Fruit fly (Drosophila melanogaster) whole organism, embryonic: ENCODE results near the gene Gem2.

ENCODE experiments used
- Asciz ChIP-seq: fragments of 200-800 bp; sonication (Bioruptor generic); optimal IDR thresholded peaks from 2 replicates; lab custom pipeline; 2017; ENCODE audit warnings: missing biosample characterization, mild to moderate bottlenecking, missing genetic modification characterization, missing genetic modification reagents
- CG1024 ChIP-seq: fragments of 200-800 bp; sonication (Bioruptor generic); IDR thresholded peaks from 2 replicates; pipeline ENCODE4 v1.3.6; 2022; ENCODE audit warnings: missing biosample characterization, missing genetic modification characterization
- CG10959 ChIP-seq: fragments of 200-800 bp; sonication (Bioruptor generic); IDR thresholded peaks from 2 replicates; pipeline ENCODE4 v1.3.6; 2022; ENCODE audit warnings: missing biosample characterization, missing genetic modification characterization
- CG11456 ChIP-seq: fragments of 200-800 bp; sonication (Bioruptor generic); IDR thresholded peaks from 3 replicates; pipeline ENCODE4 v1.3.6; 2022; ENCODE audit warnings: missing biosample characterization, missing genetic modification characterization
- CG11695 ChIP-seq: fragments of 200-800 bp; sonication (Bioruptor generic); IDR thresholded peaks from 3 replicates; pipeline ENCODE4 v1.3.6; 2022; ENCODE audit warnings: missing biosample characterization, missing genetic modification characterization
- CG12769 ChIP-seq: fragments of 200-800 bp; sonication (Bioruptor generic); optimal IDR thresholded peaks from 2 replicates; lab custom pipeline; 2019; ENCODE audit warnings: missing biosample characterization, mild to moderate bottlenecking, missing genetic modification characterization, moderate library complexity
- CG14050 ChIP-seq: fragments of 200-800 bp; sonication (Bioruptor generic); IDR thresholded peaks from 3 replicates; pipeline ENCODE4 v1.3.6; 2022; ENCODE audit warnings: missing biosample characterization, missing genetic modification characterization
- CG14667 ChIP-seq: fragments of 200-800 bp; sonication (Bioruptor generic); IDR thresholded peaks from 2 replicates; pipeline ENCODE4 v1.3.6; 2022; ENCODE audit warnings: missing biosample characterization, missing genetic modification characterization
- CG15514 ChIP-seq: fragments of 200-800 bp; sonication (Bioruptor generic); optimal IDR thresholded peaks from 3 replicates; lab custom pipeline; 2017; ENCODE audit warnings: missing biosample characterization, missing genetic modification characterization, mild to moderate bottlenecking, moderate library complexity, missing genetic modification reagents
- CG1602 ChIP-seq: fragments of 200-800 bp; sonication (Bioruptor generic); optimal IDR thresholded peaks from 3 replicates; lab custom pipeline; 2016; ENCODE audit warnings: missing biosample characterization, missing genetic modification characterization
- CG17385 ChIP-seq: fragments of 200-800 bp; sonication (Bioruptor generic); optimal IDR thresholded peaks from 3 replicates; lab custom pipeline; 2018; ENCODE audit warnings: missing biosample characterization, mild to moderate bottlenecking, missing genetic modification characterization
- CG17612 ChIP-seq: fragments of 200-800 bp; sonication (Bioruptor generic); IDR thresholded peaks from 2 replicates; pipeline ENCODE4 v1.3.6; 2022; ENCODE audit warnings: missing biosample characterization, missing genetic modification characterization
- CG18619 ChIP-seq: fragments of 200-800 bp; sonication (Bioruptor generic); optimal IDR thresholded peaks from 3 replicates; lab custom pipeline; 2017; ENCODE audit warnings: missing biosample characterization, mild to moderate bottlenecking, missing genetic modification characterization
- CG6765 ChIP-seq: fragments of 200-800 bp; sonication (Bioruptor generic); optimal IDR thresholded peaks from 3 replicates; lab custom pipeline; 2017; ENCODE audit warnings: missing biosample characterization, mild to moderate bottlenecking, missing genetic modification characterization
- CG7987 ChIP-seq: fragments of 200-800 bp; sonication (Bioruptor generic); optimal IDR thresholded peaks from 2 replicates; lab custom pipeline; 2018; ENCODE audit warnings: missing biosample characterization, mild to moderate bottlenecking, missing genetic modification characterization, moderate library complexity
- CG8290 ChIP-seq, 3 experiments: fragments of 200-800 bp; sonication (Bioruptor generic); optimal IDR thresholded peaks; 2 replicates each; lab custom pipeline; 2016 to 2019; ENCODE audit warnings: missing biosample characterization in 3 of 3, missing genetic modification characterization in 3 of 3, mild to moderate bottlenecking in 2 of 3, moderate library complexity in 1 of 3
- CG9437 ChIP-seq: fragments of 200-800 bp; sonication (Bioruptor generic); optimal IDR thresholded peaks from 2 replicates; lab custom pipeline; 2018; ENCODE audit warnings: missing biosample characterization, mild to moderate bottlenecking, missing genetic modification characterization
- CG9727 ChIP-seq: fragments of 200-800 bp; sonication (Bioruptor generic); optimal IDR thresholded peaks from 3 replicates; lab custom pipeline; 2017; ENCODE audit warnings: missing biosample characterization, mild to moderate bottlenecking, missing genetic modification characterization
- Dbx ChIP-seq: fragments of 200-800 bp; sonication (Bioruptor generic); IDR thresholded peaks from 3 replicates; pipeline ENCODE4 v1.3.6; 2022; ENCODE audit warnings: missing biosample characterization, missing genetic modification characterization
- Dfd ChIP-seq, 2 experiments: fragments of >200 bp; optimal IDR thresholded peaks; 2 replicates each; lab custom pipeline; 2017; ENCODE audit warnings: missing biosample characterization in 2 of 2, missing genetic modification characterization in 2 of 2
- E2f1 ChIP-seq: fragments of 200-800 bp; sonication (Bioruptor generic); IDR thresholded peaks from 2 replicates; pipeline ENCODE4 v1.3.6; 2022; ENCODE audit warnings: missing biosample characterization, missing genetic modification characterization
- Fer1 ChIP-seq: fragments of 200-800 bp; sonication (Bioruptor generic); optimal IDR thresholded peaks from 2 replicates; lab custom pipeline; 2017; ENCODE audit warnings: missing biosample characterization, mild to moderate bottlenecking, missing genetic modification characterization
- Fer3 ChIP-seq: fragments of 200-800 bp; sonication (Bioruptor generic); optimal IDR thresholded peaks from 2 replicates; lab custom pipeline; 2018; ENCODE audit warnings: missing biosample characterization, mild to moderate bottlenecking, missing genetic modification characterization, moderate library complexity
- Hr51 ChIP-seq, 2 experiments: fragments of 200-800 bp; sonication (Bioruptor generic); optimal IDR thresholded peaks; 2 replicates in 1 of 2; 3 replicates in 1 of 2; lab custom pipeline; 2016 to 2018; ENCODE audit warnings: missing biosample characterization in 2 of 2, missing genetic modification characterization in 2 of 2, mild to moderate bottlenecking in 1 of 2, moderate library complexity in 1 of 2
- Max ChIP-seq: fragments of 200-800 bp; sonication (Bioruptor generic); optimal IDR thresholded peaks from 2 replicates; lab custom pipeline; 2016; ENCODE audit warnings: missing biosample characterization, mild to moderate bottlenecking, missing genetic modification characterization
- Meics ChIP-seq: fragments of 200-800 bp; sonication (Bioruptor generic); optimal IDR thresholded peaks from 2 replicates; lab custom pipeline; 2017; ENCODE audit warnings: missing biosample characterization, mild to moderate bottlenecking, missing genetic modification characterization
- Mrtf ChIP-seq: fragments of 200-800 bp; sonication (Bioruptor generic); IDR thresholded peaks from 3 replicates; pipeline ENCODE4 v1.3.6; 2022; ENCODE audit warnings: missing biosample characterization, missing genetic modification characterization
- Xrp1 ChIP-seq: fragments of 200-800 bp; sonication (Bioruptor generic); IDR thresholded peaks from 2 replicates; pipeline ENCODE4 v1.3.6; 2022; ENCODE audit warnings: missing biosample characterization, missing genetic modification characterization
- abd-A ChIP-seq: fragments of 200-800 bp; sonication (Bioruptor generic); optimal IDR thresholded peaks from 3 replicates; lab custom pipeline; 2019; ENCODE audit warnings: missing biosample characterization, mild to moderate bottlenecking, missing genetic modification characterization, moderate library complexity
- ara ChIP-seq: fragments of 200-800 bp; sonication (Bioruptor generic); IDR thresholded peaks from 2 replicates; pipeline ENCODE4 v1.3.6; 2022; ENCODE audit warnings: missing biosample characterization, missing genetic modification characterization
- ase ChIP-seq: fragments of 200-800 bp; sonication (Bioruptor generic); IDR thresholded peaks from 3 replicates; pipeline ENCODE4 v1.3.6; 2022; ENCODE audit warnings: missing biosample characterization, missing genetic modification characterization
- bowl ChIP-seq: fragments of 200-800 bp; sonication (Bioruptor generic); IDR thresholded peaks from 2 replicates; pipeline ENCODE4 v1.3.6; 2022; ENCODE audit warnings: missing biosample characterization, missing genetic modification characterization
- chm ChIP-seq: fragments of 200-800 bp; sonication (Bioruptor generic); IDR thresholded peaks from 2 replicates; pipeline ENCODE4 v1.3.6; 2022; ENCODE audit warnings: missing biosample characterization, missing genetic modification characterization
- dmrt11E ChIP-seq: fragments of 200-800 bp; sonication (Bioruptor generic); optimal IDR thresholded peaks from 3 replicates; lab custom pipeline; 2018; ENCODE audit warnings: missing biosample characterization, mild to moderate bottlenecking, missing genetic modification characterization, moderate library complexity
- dmrt99B ChIP-seq: fragments of 200-800 bp; sonication (Bioruptor generic); optimal IDR thresholded peaks from 2 replicates; lab custom pipeline; 2018; ENCODE audit warnings: missing biosample characterization, mild to moderate bottlenecking, missing genetic modification characterization, moderate library complexity
- dysf ChIP-seq: fragments of 200-800 bp; sonication (Bioruptor generic); IDR thresholded peaks from 3 replicates; pipeline ENCODE4 v1.3.6; 2022; ENCODE audit warnings: missing biosample characterization, missing genetic modification characterization
- gem ChIP-seq: fragments of 200-800 bp; sonication (Bioruptor generic); optimal IDR thresholded peaks from 2 replicates; lab custom pipeline; 2019; ENCODE audit warnings: missing biosample characterization, mild to moderate bottlenecking, missing genetic modification characterization, moderate library complexity
- lab ChIP-seq: fragments of 200-800 bp; sonication (Bioruptor generic); optimal IDR thresholded peaks from 3 replicates; lab custom pipeline; 2017; ENCODE audit warnings: missing biosample characterization, missing genetic modification characterization, mild to moderate bottlenecking, moderate library complexity, missing genetic modification reagents
- maf-S ChIP-seq: fragments of 200-800 bp; sonication (Bioruptor generic); optimal IDR thresholded peaks from 2 replicates; lab custom pipeline; 2016; ENCODE audit warnings: missing biosample characterization, missing genetic modification characterization
- odd ChIP-seq: fragments of 200-800 bp; sonication (Bioruptor generic); optimal IDR thresholded peaks from 2 replicates; lab custom pipeline; 2017; ENCODE audit warnings: missing biosample characterization, mild to moderate bottlenecking, missing genetic modification characterization
- org-1 ChIP-seq: fragments of 200-800 bp; sonication (Bioruptor generic); optimal IDR thresholded peaks from 2 replicates; lab custom pipeline; 2017; ENCODE audit warnings: missing biosample characterization, missing genetic modification characterization
- otp ChIP-seq: fragments of 200-800 bp; sonication (Bioruptor generic); IDR thresholded peaks from 3 replicates; pipeline ENCODE4, ENCODE4 v1.3.6; 2022; ENCODE audit warnings: missing biosample characterization, missing genetic modification characterization
- pb ChIP-seq: fragments of 200-800 bp; sonication (Bioruptor generic); optimal IDR thresholded peaks from 3 replicates; lab custom pipeline; 2016; ENCODE audit warnings: missing biosample characterization, missing genetic modification characterization
- pfk ChIP-seq: fragments of 200-800 bp; sonication (Bioruptor generic); optimal IDR thresholded peaks from 2 replicates; lab custom pipeline; 2018; ENCODE audit warnings: missing biosample characterization, mild to moderate bottlenecking, missing genetic modification characterization, moderate library complexity
- phol ChIP-seq: fragments of 200-800 bp; sonication (Bioruptor generic); optimal IDR thresholded peaks from 3 replicates; lab custom pipeline; 2018; ENCODE audit warnings: missing biosample characterization, mild to moderate bottlenecking, missing genetic modification characterization, moderate library complexity
- sens-2 ChIP-seq: fragments of 200-800 bp; sonication (Bioruptor generic); IDR thresholded peaks from 2 replicates; pipeline ENCODE4 v1.3.6; 2022; ENCODE audit warnings: missing biosample characterization, missing genetic modification characterization
- sr ChIP-seq: fragments of 200-800 bp; sonication (Bioruptor generic); IDR thresholded peaks from 3 replicates; pipeline ENCODE4 v1.3.6; 2022; ENCODE audit warnings: missing biosample characterization, missing genetic modification characterization
- toy ChIP-seq: fragments of 200-800 bp; sonication (Bioruptor generic); IDR thresholded peaks from 2 replicates; pipeline ENCODE4 v1.3.6; 2022; ENCODE audit warnings: missing biosample characterization, missing genetic modification characterization
- unpg ChIP-seq: fragments of 200-800 bp; sonication (Bioruptor generic); optimal IDR thresholded peaks from 3 replicates; lab custom pipeline; 2018; ENCODE audit warnings: missing biosample characterization, mild to moderate bottlenecking, missing genetic modification characterization, moderate library complexity
- vvl ChIP-seq: fragments of 200-800 bp; sonication (Bioruptor generic); IDR thresholded peaks from 2 replicates; pipeline ENCODE4 v1.3.6; 2022; ENCODE audit warnings: missing biosample characterization, missing genetic modification characterization

Gene Gem2

DNA sequence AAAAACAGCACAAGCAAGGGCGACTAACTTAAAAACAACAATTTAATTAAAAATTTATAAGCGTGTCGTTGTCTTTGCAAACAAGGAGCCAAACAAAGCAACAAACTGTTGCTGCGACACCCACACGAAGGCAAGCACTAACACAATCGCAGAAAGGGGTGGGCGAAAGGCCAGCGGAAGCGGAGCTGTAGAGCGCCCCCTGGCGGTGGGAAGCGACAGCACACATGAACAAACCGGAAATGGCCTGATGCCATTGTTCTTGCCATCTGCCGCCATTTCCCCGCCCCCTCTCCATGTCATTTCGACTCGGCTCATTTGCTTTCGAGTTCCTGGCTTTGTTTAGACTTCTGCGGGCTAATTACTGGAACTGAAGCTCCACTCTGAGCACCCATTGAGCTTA is 32.4 kb upstream of the Gem2 start:
- peak; percentile 49; the same call in 1 of the 2 replicates for TF ChIP-seq CG1024 (GFP tag; lab: Robert Waterston, UW)
- TF ChIP-seq CG14667 (GFP tag; lab: Robert Waterston, UW) = 0 out of 2 replicates have a peak, but pooled peaks have one; percentile 24
- TF ChIP-seq E2f1 = 0 out of 2 replicates have a peak, but pooled peaks have one; percentile 14
- TF ChIP-seq odd (GFP tag; lab: Kevin White, UChicago) = peak; percentile 55
- TF ChIP-seq Asciz = peak; percentile 19
- TF ChIP-seq CG18619 = no peak
- peak; percentile 43 for TF ChIP-seq Meics
- TF ChIP-seq Dbx (GFP tag; lab: Robert Waterston, UW) = 0 out of 3 replicates have a peak, but pooled peaks have one; percentile 47
- peak; percentile 40; the same call in 1 of the 2 replicates for TF ChIP-seq ara (GFP tag; lab: Robert Waterston, UW)
- 0 out of 2 replicates have a peak, but pooled peaks have one; percentile 16 for TF ChIP-seq CG10959 (GFP tag; lab: Robert Waterston, UW)
- peak; percentile 48; the same call in 1 of the 3 replicates for TF ChIP-seq Mrtf (GFP tag; lab: Robert Waterston, UW)
- TF ChIP-seq Xrp1 (GFP tag; lab: Robert Waterston, UW) = no peak
- TF ChIP-seq dmrt11E (tag; lab: Kevin White, UChicago) = no peak
- TF ChIP-seq CG7987 (GFP tag; lab: Kevin White, UChicago) = peak; percentile 42
- no peak for TF ChIP-seq maf-S (GFP tag; lab: Kevin White, UChicago)
- no peak for TF ChIP-seq CG17612
- TF ChIP-seq CG14050 (GFP tag; lab: Robert Waterston, UW) = peak; percentile 37; the same call in 1 of the 3 replicates
- peak; percentile 77 for TF ChIP-seq lab
- no peak for TF ChIP-seq CG8290 (GFP tag; optimal IDR thresholded peaks at IDR 0.05; lab: Kevin White, UChicago)
- peak in 1 of 2 experiments; percentile 50 for TF ChIP-seq CG8290 (tag; optimal IDR thresholded peaks at IDR 0.05; lab: Kevin White, UChicago)
- TF ChIP-seq CG17385 (GFP tag; lab: Kevin White, UChicago) = peak; percentile 50
- no peak for TF ChIP-seq gem (tag; lab: Kevin White, UChicago)
- TF ChIP-seq ase (GFP tag; lab: Robert Waterston, UW) = peak; percentile 62; the same call in 1 of the 3 replicates
- TF ChIP-seq Fer1 (GFP tag; lab: Kevin White, UChicago) = peak; percentile 73
- peak; percentile 31 for TF ChIP-seq pfk (GFP tag; lab: Kevin White, UChicago)
- TF ChIP-seq otp (GFP tag; lab: Robert Waterston, UW) = no peak
- peak; percentile 2 for TF ChIP-seq Fer3 (tag; lab: Kevin White, UChicago)
- TF ChIP-seq CG9437 (GFP tag; lab: Kevin White, UChicago) = no peak
- peak; percentile 66 for TF ChIP-seq abd-A (tag; lab: Kevin White, UChicago)
- TF ChIP-seq pb (GFP tag; lab: Kevin White, UChicago) = peak; percentile 24
- TF ChIP-seq CG9727 (GFP tag; lab: Kevin White, UChicago) = peak; percentile 17
- no peak for TF ChIP-seq CG11695 (GFP tag; lab: Robert Waterston, UW)
- TF ChIP-seq sr (GFP tag; lab: Robert Waterston, UW) = no peak
- TF ChIP-seq toy (GFP tag; lab: Robert Waterston, UW) = peak; percentile 34; the same call in 1 of the 2 replicates
- TF ChIP-seq bowl = 0 out of 2 replicates have a peak, but pooled peaks have one; percentile 10
- TF ChIP-seq CG6765 (GFP tag; lab: Kevin White, UChicago) = peak; percentile 66
- no peak for TF ChIP-seq unpg
- no peak for TF ChIP-seq CG12769 (tag; lab: Kevin White, UChicago)
- no peak for TF ChIP-seq Dfd (GFP tag; optimal IDR thresholded peaks at IDR 0.05; lab: Kevin White, UChicago)
- peak; percentile 66 for TF ChIP-seq chm
- TF ChIP-seq dmrt99B = peak; percentile 20
- TF ChIP-seq phol (tag; lab: Kevin White, UChicago) = peak; percentile 69
- no peak for TF ChIP-seq CG1602 (GFP tag; lab: Kevin White, UChicago)
- no peak for TF ChIP-seq vvl (GFP tag; lab: Robert Waterston, UW)
- TF ChIP-seq Hr51 (GFP tag; optimal IDR thresholded peaks at IDR 0.05; lab: Kevin White, UChicago) = peak in 1 of 2 experiments; percentile 15
- TF ChIP-seq org-1 = no peak
- peak; percentile 50; the same call in 1 of the 3 replicates for TF ChIP-seq dysf
- peak; percentile 54 for TF ChIP-seq CG15514 (GFP tag; lab: Kevin White, UChicago)
- TF ChIP-seq sens-2 = peak; percentile 51; the same call in 1 of the 2 replicates
- no peak for TF ChIP-seq Max (GFP tag; lab: Kevin White, UChicago)
- TF ChIP-seq CG11456 (GFP tag; lab: Robert Waterston, UW) = peak; percentile 46; the same call in 1 of the 3 replicates
